Worm (Caenorhabditis elegans) whole organism, late embryonic: ENCODE measurements around the gene toca-2.

Source experiments
- ama-1 ChIP-seq: fragments of 150-350 bp; optimal IDR thresholded peaks from 2 replicates; lab custom pipeline; 2014
- ceh-30 ChIP-seq: fragments of 150-350 bp; optimal IDR thresholded peaks from 2 replicates; lab custom pipeline; 2014; ENCODE audit warnings: missing biosample characterization, missing genetic modification characterization
- elt-2 ChIP-seq: sonication (generic microtip); optimal IDR thresholded peaks from 2 replicates; lab custom pipeline; 2016; ENCODE audit warnings: missing genetic modification reagents, missing genetic modification characterization, missing compliant biosample characterization
- nfya-1 ChIP-seq: sonication (generic microtip); optimal IDR thresholded peaks from 2 replicates; lab custom pipeline; 2017; ENCODE audit warnings: missing genetic modification characterization, mild to moderate bottlenecking, missing compliant biosample characterization, antibody characterized with exemption, moderate library complexity
- nhr-11 ChIP-seq: fragments of 150-350 bp; optimal IDR thresholded peaks from 2 replicates; lab custom pipeline; 2014; ENCODE audit warnings: missing biosample characterization, missing genetic modification characterization
- pat-9 ChIP-seq: fragments of 200-800 bp; sonication (Bioruptor generic); optimal IDR thresholded peaks from 2 replicates; lab custom pipeline; 2018; ENCODE audit warnings: mild to moderate bottlenecking, missing genetic modification characterization, moderate library complexity, missing compliant biosample characterization
- pqm-1 ChIP-seq: sonication (generic microtip); optimal IDR thresholded peaks from 2 replicates; lab custom pipeline; 2016; ENCODE audit warnings: missing genetic modification characterization, missing compliant biosample characterization
- rnt-1 ChIP-seq: sonication (generic microtip); optimal IDR thresholded peaks from 2 replicates; lab custom pipeline; 2016; ENCODE audit warnings: missing genetic modification characterization, missing compliant biosample characterization

DNA sequence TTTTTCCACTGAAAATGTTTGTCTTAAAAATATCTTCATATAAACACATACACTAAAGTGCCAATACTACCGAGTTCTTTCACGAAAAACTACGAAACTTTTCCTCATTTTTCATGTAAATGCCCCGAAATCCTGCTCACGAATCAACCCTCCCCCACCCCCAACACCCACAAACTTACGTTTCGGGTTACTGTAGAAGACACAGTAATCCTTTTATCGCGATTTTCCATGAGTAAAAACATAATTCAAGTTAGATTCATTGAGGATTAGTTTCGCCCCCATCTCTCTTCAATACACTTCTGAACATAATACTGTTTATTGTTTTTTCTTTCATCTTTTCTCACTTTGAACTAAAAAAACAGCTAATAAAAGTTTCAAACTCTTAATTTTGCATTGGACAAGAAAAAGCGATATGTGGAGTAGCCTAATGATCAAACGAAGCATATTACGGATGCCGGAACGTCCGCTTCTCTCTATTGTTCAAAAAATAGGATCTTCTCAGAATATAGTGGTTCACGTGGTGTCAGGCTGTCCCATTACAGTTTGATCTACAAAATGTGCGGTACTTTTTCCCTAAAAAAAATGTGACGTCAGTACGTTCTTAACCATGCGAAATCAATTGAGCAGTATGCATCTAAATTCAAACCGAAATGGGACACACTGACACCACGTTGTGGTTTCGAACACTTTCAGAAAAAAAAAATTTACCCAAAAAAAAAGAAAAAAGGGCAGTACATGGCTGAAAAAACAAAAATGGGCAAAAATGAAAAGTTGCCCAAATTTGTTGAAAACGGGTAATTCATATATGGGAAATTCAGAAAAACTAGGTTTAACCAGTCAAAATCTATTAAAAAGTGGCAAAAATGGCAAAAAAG is 31.4 kb upstream of the toca-2 start:
- TF ChIP-seq ceh-30 (tag; lab: Kevin White, UChicago) = no peak
- TF ChIP-seq nhr-11 (tag; lab: Kevin White, UChicago) = no peak
- no peak for TF ChIP-seq pat-9 (tag; lab: Kevin White, UChicago)
- TF ChIP-seq pqm-1 (tag; lab: Kevin White, UChicago) = no peak
- no peak for TF ChIP-seq ama-1 (lab: Kevin White, UChicago)
- no peak for TF ChIP-seq nfya-1 (tag; lab: Kevin White, UChicago)
- no peak for TF ChIP-seq rnt-1 (tag; lab: Kevin White, UChicago)
- TF ChIP-seq elt-2 (tag; lab: Kevin White, UChicago) = no peak
